Fruit fly (Drosophila melanogaster) whole organism, pupa: ENCODE data around the gene inaF-B.

Experiments
- CG10348 ChIP-seq: fragments of 200-800 bp; sonication (Bioruptor generic); IDR thresholded peaks from 2 replicates; pipeline ENCODE4 v1.3.6; 2022; ENCODE audit warnings: missing biosample characterization, missing genetic modification characterization
- CG12605 ChIP-seq: fragments of 200-800 bp; sonication (Bioruptor generic); IDR thresholded peaks from 2 replicates; pipeline ENCODE4 v1.3.6; 2022; ENCODE audit warnings: missing biosample characterization, missing genetic modification characterization
- CG13204 ChIP-seq: fragments of 200-800 bp; sonication (Bioruptor generic); optimal IDR thresholded peaks from 2 replicates; lab custom pipeline; 2018; ENCODE audit warnings: missing biosample characterization, mild to moderate bottlenecking, missing genetic modification characterization, moderate library complexity
- CG14655 ChIP-seq: fragments of 200-800 bp; sonication (Bioruptor generic); optimal IDR thresholded peaks from 3 replicates; lab custom pipeline; 2017; ENCODE audit warnings: mild to moderate bottlenecking, missing biosample characterization, missing genetic modification reagents, missing genetic modification characterization
- CG15710 ChIP-seq: fragments of 200-800 bp; sonication (Bioruptor generic); optimal IDR thresholded peaks from 2 replicates; lab custom pipeline; 2018; ENCODE audit warnings: missing biosample characterization, mild to moderate bottlenecking, missing genetic modification characterization, moderate library complexity
- CG17806 ChIP-seq: fragments of 200-800 bp; sonication (Bioruptor generic); optimal IDR thresholded peaks from 2 replicates; lab custom pipeline; 2018; ENCODE audit warnings: missing biosample characterization, mild to moderate bottlenecking, missing genetic modification characterization, moderate library complexity
- CG32121 ChIP-seq: fragments of 200-800 bp; sonication (Bioruptor generic); IDR thresholded peaks from 2 replicates; pipeline ENCODE4 v1.3.6; 2022; ENCODE audit warnings: missing biosample characterization, missing genetic modification characterization
- CG34367 ChIP-seq: fragments of 200-800 bp; sonication (Bioruptor generic); optimal IDR thresholded peaks from 2 replicates; lab custom pipeline; 2018; ENCODE audit warnings: missing biosample characterization, mild to moderate bottlenecking, missing genetic modification characterization
- CG4496 ChIP-seq: fragments of 200-800 bp; sonication (Bioruptor generic); IDR thresholded peaks from 3 replicates; pipeline ENCODE4 v1.3.6; 2022; ENCODE audit warnings: missing biosample characterization, missing genetic modification characterization
- CG8159 ChIP-seq: fragments of 200-800 bp; sonication (Bioruptor generic); optimal IDR thresholded peaks from 3 replicates; lab custom pipeline; 2018; ENCODE audit warnings: missing biosample characterization, mild to moderate bottlenecking, missing genetic modification characterization, moderate library complexity
- CG8301 ChIP-seq: fragments of 200-800 bp; sonication (Bioruptor generic); optimal IDR thresholded peaks from 2 replicates; lab custom pipeline; 2018; ENCODE audit warnings: missing biosample characterization, mild to moderate bottlenecking, missing genetic modification characterization
- CG9948 ChIP-seq: fragments of 200-800 bp; sonication (Bioruptor generic); optimal IDR thresholded peaks from 2 replicates; lab custom pipeline; 2018; ENCODE audit warnings: missing biosample characterization, mild to moderate bottlenecking, missing genetic modification characterization, moderate library complexity
- D1 ChIP-seq: fragments of 200-800 bp; sonication (Bioruptor generic); optimal IDR thresholded peaks from 2 replicates; lab custom pipeline; 2018; ENCODE audit warnings: missing biosample characterization, mild to moderate bottlenecking, missing genetic modification characterization, moderate library complexity
- EcR ChIP-seq: fragments of 200-800 bp; sonication (Bioruptor generic); optimal IDR thresholded peaks from 3 replicates; lab custom pipeline; 2019; ENCODE audit warnings: missing biosample characterization, missing genetic modification characterization, mild to moderate bottlenecking, moderate library complexity, missing genetic modification reagents
- Ets98B ChIP-seq: fragments of 200-800 bp; sonication (Bioruptor generic); IDR thresholded peaks from 2 replicates; pipeline ENCODE4 v1.3.6; 2022; ENCODE audit warnings: missing biosample characterization, missing genetic modification characterization
- Pif1A ChIP-seq: fragments of 200-800 bp; sonication (Bioruptor generic); optimal IDR thresholded peaks from 3 replicates; lab custom pipeline; 2016; ENCODE audit warnings: missing biosample characterization, missing genetic modification characterization
- Pif1B ChIP-seq: fragments of 200-800 bp; sonication (Bioruptor generic); optimal IDR thresholded peaks from 3 replicates; lab custom pipeline; 2016; ENCODE audit warnings: missing biosample characterization, missing genetic modification characterization
- Snoo ChIP-seq: fragments of 200-800 bp; sonication (Bioruptor generic); optimal IDR thresholded peaks from 3 replicates; lab custom pipeline; 2017; ENCODE audit warnings: missing biosample characterization, mild to moderate bottlenecking, missing genetic modification characterization, inconsistent platforms
- fd96Ca ChIP-seq: fragments of 200-800 bp; sonication (Bioruptor generic); IDR thresholded peaks from 3 replicates; pipeline ENCODE4 v1.3.6; 2022; ENCODE audit warnings: missing biosample characterization, missing genetic modification characterization
- gl ChIP-seq: fragments of 200-800 bp; sonication (Bioruptor generic); optimal IDR thresholded peaks from 2 replicates; lab custom pipeline; 2018; ENCODE audit warnings: missing biosample characterization, mild to moderate bottlenecking, missing genetic modification characterization
- rn ChIP-seq: fragments of 200-800 bp; sonication (Bioruptor generic); IDR thresholded peaks from 2 replicates; pipeline ENCODE4 v1.3.6; 2022; ENCODE audit warnings: missing biosample characterization, missing genetic modification characterization

The inaF-B gene

dm6 chrX:11681558-11682551 lies 50.7 kb downstream of the inaF-B start:
- peak; percentile 11 for TF ChIP-seq Pif1B (GFP tag; lab: Kevin White, UChicago)
- TF ChIP-seq CG8159: peak; percentile 47
- peak; percentile 16 for TF ChIP-seq CG34367 (tag; lab: Kevin White, UChicago)
- peak; percentile 68; the same call in 2 of the 3 replicates for TF ChIP-seq fd96Ca
- TF ChIP-seq CG10348 (GFP tag; lab: Robert Waterston, UW): no peak
- TF ChIP-seq Snoo: peak; percentile 37
- peak; percentile 24 for TF ChIP-seq CG8301 (tag; lab: Kevin White, UChicago)
- TF ChIP-seq Ets98B (GFP tag; lab: Robert Waterston, UW): peak; percentile 33
- peak; percentile 55 for TF ChIP-seq Pif1A
- peak; percentile 54 for TF ChIP-seq CG14655 (GFP tag; lab: Kevin White, UChicago)
- TF ChIP-seq CG9948 (tag; lab: Kevin White, UChicago): peak; percentile 21
- peak; percentile 64 for TF ChIP-seq CG15710 (tag; lab: Kevin White, UChicago)
- TF ChIP-seq EcR: peak; percentile 99
- 0 out of 2 replicates have a peak, but pooled peaks have one; percentile 7 for TF ChIP-seq CG32121 (GFP tag; lab: Robert Waterston, UW)
- TF ChIP-seq gl: no peak
- peak; percentile 42 for TF ChIP-seq CG13204 (GFP tag; lab: Kevin White, UChicago)
- peak; percentile 10; the same call in 1 of the 2 replicates for TF ChIP-seq CG12605 (GFP tag; lab: Robert Waterston, UW)
- peak; percentile 6 for TF ChIP-seq D1 (tag; lab: Kevin White, UChicago)
- TF ChIP-seq rn: no peak; the same call in 1 of the 2 replicates
- peak; percentile 39 for TF ChIP-seq CG17806 (tag; lab: Kevin White, UChicago)
- TF ChIP-seq CG4496 (GFP tag; lab: Robert Waterston, UW): peak; percentile 43; the same call in 1 of the 3 replicates

DNA sequence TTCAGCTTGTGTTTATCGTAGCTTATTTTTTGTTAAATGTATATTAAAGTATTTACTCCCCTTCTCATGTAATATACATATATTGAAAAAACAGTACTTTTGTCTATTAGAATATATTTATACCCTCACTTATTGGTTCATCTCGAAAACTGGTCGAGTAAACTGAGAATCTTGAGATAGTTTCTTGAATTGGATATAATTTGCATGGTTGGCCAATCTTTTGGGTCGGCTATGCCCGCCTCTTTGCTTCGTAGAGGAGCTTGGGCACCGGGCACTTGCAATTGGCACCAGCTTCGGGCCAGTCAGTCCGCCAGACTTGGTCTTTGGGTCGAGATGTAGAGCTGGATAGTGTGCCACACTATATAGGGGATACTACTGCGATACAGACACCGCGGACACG lies 52.2 kb downstream of the inaF-B start:
- TF ChIP-seq Ets98B (GFP tag; lab: Robert Waterston, UW): 0 out of 2 replicates have a peak, but pooled peaks have one; percentile 12
- TF ChIP-seq D1 (tag; lab: Kevin White, UChicago): no peak

DNA sequence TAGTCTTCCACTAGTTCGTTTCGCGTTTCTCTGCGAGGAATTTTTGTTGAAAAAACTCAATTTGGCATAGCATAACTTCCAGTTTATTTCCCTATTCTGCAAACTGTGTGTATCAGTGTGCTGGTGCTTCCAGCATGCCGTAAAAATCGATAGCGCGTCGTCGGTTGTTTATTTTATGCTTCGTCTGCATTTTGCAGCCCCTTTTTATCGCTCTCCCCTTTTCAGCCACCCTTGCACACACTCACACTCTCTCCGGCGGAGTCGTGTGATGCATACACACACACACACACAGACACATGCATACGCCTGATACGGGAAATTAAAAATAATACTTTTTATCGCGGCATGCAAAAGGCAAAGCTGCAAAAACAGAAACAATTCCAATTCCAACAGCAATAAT lies 53.1 kb downstream of the inaF-B start:
- TF ChIP-seq CG4496 (GFP tag; lab: Robert Waterston, UW) (peak; percentile 55; the same call in 1 of the 3 replicates), rn (no peak), Ets98B (GFP tag; lab: Robert Waterston, UW) (peak; percentile 15; the same call in 1 of the 2 replicates), D1 (tag; lab: Kevin White, UChicago) (no peak), CG14655 (GFP tag; lab: Kevin White, UChicago) (no peak), CG34367 (tag; lab: Kevin White, UChicago) (no peak), CG12605 (GFP tag; lab: Robert Waterston, UW) (no peak), Pif1A (no peak), gl (no peak), CG13204 (GFP tag; lab: Kevin White, UChicago) (no peak), CG8301 (tag; lab: Kevin White, UChicago) (no peak), CG8159 (no peak), CG10348 (GFP tag; lab: Robert Waterston, UW) (no peak), fd96Ca (no peak), CG9948 (tag; lab: Kevin White, UChicago) (no peak), CG15710 (tag; lab: Kevin White, UChicago) (no peak), Pif1B (GFP tag; lab: Kevin White, UChicago) (no peak)

DNA sequence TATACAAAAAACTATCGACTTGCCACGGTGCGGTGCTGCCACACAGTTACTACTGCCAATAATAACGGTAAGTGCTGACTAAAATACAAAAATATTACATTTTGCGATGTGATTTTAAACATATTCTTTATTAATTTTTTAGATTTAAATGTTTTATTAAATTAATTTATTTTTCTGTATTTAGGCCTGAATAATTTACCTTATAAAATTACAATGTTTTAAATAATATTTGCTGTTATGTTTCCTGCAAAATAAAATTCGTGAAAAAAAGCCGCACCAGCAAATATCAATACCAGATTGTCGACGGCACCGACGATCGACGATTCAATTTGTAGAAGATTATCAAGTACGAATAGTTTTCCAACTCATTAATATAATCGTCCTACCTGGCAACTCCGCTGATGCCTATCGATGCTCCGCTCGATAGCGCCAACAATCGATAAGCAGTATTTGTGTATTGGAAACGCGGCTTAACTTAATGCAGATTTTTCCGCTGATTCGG lies 54.0 kb downstream of the inaF-B start, which contains the start of the genes Vlet and bif:
TSS of gene Vlet (minus strand) at position 51 of the 502 bp plus-strand sequence.
TSS of gene bif (plus strand) at position 432 of the 502 bp plus-strand sequence.
- TF ChIP-seq Pif1B (GFP tag; lab: Kevin White, UChicago) (peak; percentile 59), CG17806 (tag; lab: Kevin White, UChicago) (peak; percentile 36), gl (no peak), Pif1A (no peak), CG12605 (GFP tag; lab: Robert Waterston, UW) (no peak), CG4496 (GFP tag; lab: Robert Waterston, UW) (0 out of 3 replicates have a peak, but pooled peaks have one; percentile 17), fd96Ca (peak; percentile 64; the same call in 1 of the 3 replicates), CG32121 (GFP tag; lab: Robert Waterston, UW) (0 out of 2 replicates have a peak, but pooled peaks have one; percentile 37), Ets98B (GFP tag; lab: Robert Waterston, UW) (no peak; the same call in 1 of the 2 replicates), CG15710 (tag; lab: Kevin White, UChicago) (peak; percentile 47), rn (no peak), EcR (no peak), D1 (tag; lab: Kevin White, UChicago) (peak; percentile 69), CG13204 (GFP tag; lab: Kevin White, UChicago) (no peak), CG34367 (tag; lab: Kevin White, UChicago) (peak; percentile 50), CG8301 (tag; lab: Kevin White, UChicago) (peak; percentile 30), CG9948 (tag; lab: Kevin White, UChicago) (peak; percentile 58), CG8159 (peak; percentile 57), CG10348 (GFP tag; lab: Robert Waterston, UW) (no peak), Snoo (peak; percentile 48), CG14655 (GFP tag; lab: Kevin White, UChicago) (no peak)
